Worm (Caenorhabditis elegans) whole organism, midembryonic: ENCODE results near the gene T21C9.11.

Source experiments
- ref-1 ChIP-seq: fragments of 200-800 bp; sonication (Bioruptor generic); conservative IDR thresholded peaks from 2 replicates; pipeline ENCODE4 v1.3.6; 2022; ENCODE audit warnings: missing genetic modification reagents, missing genetic modification characterization, missing compliant biosample characterization
- ztf-23 ChIP-seq: fragments of 200-800 bp; sonication (Bioruptor generic); IDR thresholded peaks from 2 replicates; pipeline ENCODE4 v1.3.6; 2022; ENCODE audit warnings: missing genetic modification reagents, missing genetic modification characterization, missing compliant biosample characterization

- TF ChIP-seq ztf-23: no peak
- TF ChIP-seq ref-1 (GFP tag; lab: Robert Waterston, UW): no peak
Measured at ce11 chrV:10578226-10578625, 16.5 kb downstream of the T21C9.11 start, which contains the start of gene mics-1.
